Worm (Caenorhabditis elegans) whole organism, midembryonic: Measurements from ENCODE around the gene lnp-1.

Experiments used
- T22C8.4 ChIP-seq: fragments of 200-800 bp; sonication (Bioruptor generic); IDR thresholded peaks from 2 replicates; pipeline ENCODE4 v1.3.6; 2022; ENCODE audit warnings: missing genetic modification characterization, missing compliant biosample characterization
- cog-1 ChIP-seq: sonication (generic microtip); optimal IDR thresholded peaks from 2 replicates; lab custom pipeline; 2016; ENCODE audit warnings: missing genetic modification characterization, missing compliant biosample characterization
- flt-1 ChIP-seq: fragments of 200-800 bp; sonication (Bioruptor generic); IDR thresholded peaks from 2 replicates; pipeline ENCODE4 v1.3.6; 2022; ENCODE audit warnings: missing genetic modification characterization, missing compliant biosample characterization
- klf-2 ChIP-seq: fragments of 200-800 bp; sonication (Bioruptor generic); conservative IDR thresholded peaks from 2 replicates; pipeline ENCODE4 v1.3.6; 2022; ENCODE audit warnings: missing genetic modification reagents, missing genetic modification characterization, missing compliant biosample characterization
- med-1 ChIP-seq: sonication (generic microtip); optimal IDR thresholded peaks from 2 replicates; lab custom pipeline; 2017; ENCODE audit warnings: missing genetic modification characterization, mild to moderate bottlenecking, missing compliant biosample characterization, antibody characterized with exemption, missing genetic modification reagents; ENCODE audit not compliant: insufficient read depth
- tab-1 ChIP-seq: fragments of 200-800 bp; sonication (Bioruptor generic); IDR thresholded peaks from 2 replicates; pipeline ENCODE4 v1.3.6; 2022; ENCODE audit warnings: missing genetic modification characterization, missing compliant biosample characterization
- ztf-23 ChIP-seq: fragments of 200-800 bp; sonication (Bioruptor generic); IDR thresholded peaks from 2 replicates; pipeline ENCODE4 v1.3.6; 2022; ENCODE audit warnings: missing genetic modification reagents, missing genetic modification characterization, missing compliant biosample characterization
- ztf-29 ChIP-seq: fragments of 200-800 bp; sonication (Bioruptor generic); IDR thresholded peaks from 2 replicates; pipeline ENCODE4 v1.3.6; 2022; ENCODE audit warnings: missing genetic modification reagents, missing genetic modification characterization, missing compliant biosample characterization

DNA sequence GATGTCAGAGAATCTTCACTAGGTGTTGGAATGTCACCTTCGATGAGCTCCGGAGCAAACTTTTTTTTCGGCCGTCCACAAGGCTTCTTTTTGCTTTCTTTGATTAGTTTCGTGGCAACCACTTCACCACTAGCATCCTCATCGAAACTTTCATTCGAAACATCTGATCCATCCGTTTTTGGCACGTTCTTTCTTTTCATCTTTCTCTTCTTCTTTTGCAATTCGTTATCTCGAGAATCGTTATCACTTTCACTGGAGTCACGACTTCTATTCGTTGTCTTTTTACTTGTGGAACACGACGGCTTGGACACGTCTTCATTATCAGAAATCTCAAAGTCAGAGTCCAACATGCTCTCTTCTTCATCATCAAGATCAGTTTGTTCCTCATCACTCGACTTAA lies 15.6 kb downstream of the lnp-1 start:
- TF ChIP-seq flt-1 (GFP tag; lab: Robert Waterston, UW) (no peak), tab-1 (GFP tag; lab: Robert Waterston, UW) (no peak), ztf-29 (GFP tag; lab: Robert Waterston, UW) (no peak), T22C8.4 (GFP tag; lab: Robert Waterston, UW) (no peak), med-1 (GFP tag; lab: Kevin White, UChicago) (no peak), klf-2 (GFP tag; lab: Robert Waterston, UW) (no peak), cog-1 (tag; lab: Kevin White, UChicago) (no peak), ztf-23 (no peak)
